Worm (Caenorhabditis elegans) whole organism, early embryonic: ENCODE results near the gene fbxb-33.

ENCODE experiments used
- B0310.2 ChIP-seq: sonication (generic microtip); optimal IDR thresholded peaks from 2 replicates; lab custom pipeline; 2016; ENCODE audit warnings: mild to moderate bottlenecking, missing genetic modification characterization, missing compliant biosample characterization
- F13C5.2 ChIP-seq: sonication (generic microtip); optimal IDR thresholded peaks from 2 replicates; lab custom pipeline; 2017; ENCODE audit warnings: mild to moderate bottlenecking, missing genetic modification characterization, inconsistent platforms, missing compliant biosample characterization
- aly-1 ChIP-seq: sonication (generic microtip); optimal IDR thresholded peaks from 2 replicates; lab custom pipeline; 2016; ENCODE audit warnings: missing genetic modification characterization, missing compliant biosample characterization
- ama-1 ChIP-seq: fragments of 150-350 bp; optimal IDR thresholded peaks from 2 replicates; lab custom pipeline; 2014
- ceh-13 ChIP-seq: fragments of 200-800 bp; sonication (Bioruptor generic); optimal IDR thresholded peaks from 2 replicates; lab custom pipeline; 2018; ENCODE audit warnings: mild to moderate bottlenecking, missing genetic modification characterization, missing compliant biosample characterization
- ceh-36 ChIP-seq: sonication (generic microtip); optimal IDR thresholded peaks from 2 replicates; lab custom pipeline; 2016; ENCODE audit warnings: missing genetic modification characterization, inconsistent platforms, missing compliant biosample characterization
- ets-7 ChIP-seq: sonication (generic microtip); optimal IDR thresholded peaks from 2 replicates; lab custom pipeline; 2016; ENCODE audit warnings: missing genotype, missing genetic modification characterization, missing compliant biosample characterization
- flt-1 ChIP-seq: fragments of 200-800 bp; sonication (Bioruptor generic); IDR thresholded peaks from 2 replicates; pipeline ENCODE4 v1.3.6; 2022; ENCODE audit warnings: missing genetic modification characterization, missing compliant biosample characterization
- hmbx-1 ChIP-seq: sonication (generic microtip); optimal IDR thresholded peaks from 2 replicates; lab custom pipeline; 2016; ENCODE audit warnings: mild to moderate bottlenecking, missing genetic modification characterization, missing compliant biosample characterization
- hmg-4 ChIP-seq: fragments of 200-800 bp; sonication (Bioruptor generic); optimal IDR thresholded peaks from 2 replicates; lab custom pipeline; 2018; ENCODE audit warnings: mild to moderate bottlenecking, missing genetic modification characterization, missing compliant biosample characterization
- hnd-1 ChIP-seq: sonication (generic microtip); optimal IDR thresholded peaks from 2 replicates; lab custom pipeline; 2016; ENCODE audit warnings: missing genetic modification characterization, missing compliant biosample characterization
- pes-1 ChIP-seq: fragments of 200-800 bp; sonication (Bioruptor generic); IDR thresholded peaks from 2 replicates; pipeline ENCODE4 v1.3.6; 2022; ENCODE audit warnings: missing genetic modification reagents, missing genetic modification characterization, missing compliant biosample characterization
- scrt-1 ChIP-seq: fragments of 200-800 bp; sonication (Bioruptor generic); IDR thresholded peaks from 2 replicates; pipeline ENCODE4 v1.3.6; 2022; ENCODE audit warnings: missing genetic modification characterization, missing compliant biosample characterization
- sea-1 ChIP-seq: fragments of 200-800 bp; sonication (Bioruptor generic); conservative IDR thresholded peaks from 2 replicates; pipeline ENCODE4 v1.3.6; 2022; ENCODE audit warnings: missing genetic modification characterization, missing compliant biosample characterization
- tbx-11 ChIP-seq: fragments of 200-800 bp; sonication (Bioruptor generic); IDR thresholded peaks from 2 replicates; pipeline ENCODE4 v1.3.6; 2022; ENCODE audit warnings: missing genetic modification characterization, missing compliant biosample characterization
- tbx-37 ChIP-seq: fragments of 200-800 bp; sonication (Bioruptor generic); conservative IDR thresholded peaks from 2 replicates; pipeline ENCODE4 v1.3.6; 2022; ENCODE audit warnings: missing genetic modification reagents, missing genetic modification characterization, missing compliant biosample characterization
- tra-4 ChIP-seq: sonication (generic microtip); optimal IDR thresholded peaks from 2 replicates; lab custom pipeline; 2017; ENCODE audit warnings: missing genetic modification characterization, missing compliant biosample characterization

Gene fbxb-33

DNA sequence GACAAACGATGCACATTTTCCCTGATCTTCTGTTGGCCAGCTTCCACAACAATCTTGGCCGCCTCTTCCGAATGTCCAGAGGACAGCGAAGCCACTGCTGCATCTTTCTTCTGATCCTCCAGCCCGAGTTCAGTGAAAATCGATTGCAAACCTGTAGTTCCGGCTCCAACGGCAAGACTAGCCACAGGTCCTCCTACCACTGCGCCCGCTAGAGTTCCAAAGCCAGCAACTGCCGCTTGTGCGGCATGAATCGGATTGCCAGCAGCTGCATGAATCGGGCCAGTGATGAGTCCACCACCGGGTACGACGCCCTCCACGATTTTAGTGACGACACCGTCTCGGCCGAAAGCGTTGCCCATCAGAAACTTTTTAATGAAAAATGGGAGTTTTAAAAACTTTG is 41.1 kb downstream of the fbxb-33 start, which contains the start of gene ifas-1:
Gene ifas-1 (minus strand): TSS at position 387 of the 400 bp plus-strand sequence.
- TF ChIP-seq tra-4 (tag; lab: Kevin White, UChicago) (no peak), ceh-36 (tag; lab: Kevin White, UChicago) (no peak), aly-1 (tag; lab: Kevin White, UChicago) (no peak), hmbx-1 (tag; lab: Kevin White, UChicago) (no peak), F13C5.2 (tag; lab: Kevin White, UChicago) (no peak), hnd-1 (tag; lab: Kevin White, UChicago) (no peak), ama-1 (lab: Kevin White, UChicago) (no peak), pes-1 (GFP tag; lab: Robert Waterston, UW) (no peak), B0310.2 (tag; lab: Kevin White, UChicago) (no peak), ets-7 (tag; lab: Kevin White, UChicago) (no peak), tbx-11 (GFP tag; lab: Robert Waterston, UW) (no peak), hmg-4 (GFP tag; lab: Kevin White, UChicago) (no peak), tbx-37 (GFP tag; lab: Robert Waterston, UW) (no peak), flt-1 (no peak), sea-1 (GFP tag; lab: Robert Waterston, UW) (no peak), scrt-1 (no peak), ceh-13 (GFP tag; lab: Kevin White, UChicago) (no peak)

DNA sequence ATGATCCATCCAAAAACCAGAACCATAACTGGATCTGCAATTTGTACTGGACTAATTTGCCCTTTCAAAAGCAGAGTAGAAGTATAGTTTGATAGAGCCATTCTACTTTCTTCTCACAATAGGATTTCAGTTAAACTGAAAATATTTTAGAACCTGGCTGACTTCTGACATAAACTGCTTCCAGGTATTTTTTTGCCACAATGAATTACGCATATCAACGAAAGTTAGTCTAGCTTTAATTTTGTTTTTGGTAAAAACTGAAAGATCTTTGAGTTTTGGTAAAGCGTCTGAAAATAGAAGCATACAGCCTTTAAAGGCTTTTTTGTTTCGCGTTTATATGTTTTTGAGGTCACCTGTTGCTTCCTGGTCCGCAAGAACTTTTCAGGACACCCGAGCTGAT is 43.4 kb downstream of the fbxb-33 start, which contains the start of gene srx-101:
Gene srx-101 (minus strand): TSS at position 101 of the 400 bp plus-strand sequence.
- TF ChIP-seq tbx-11 (GFP tag; lab: Robert Waterston, UW) (no peak), tra-4 (tag; lab: Kevin White, UChicago) (no peak), ets-7 (tag; lab: Kevin White, UChicago) (no peak), B0310.2 (tag; lab: Kevin White, UChicago) (no peak), flt-1 (no peak)

DNA sequence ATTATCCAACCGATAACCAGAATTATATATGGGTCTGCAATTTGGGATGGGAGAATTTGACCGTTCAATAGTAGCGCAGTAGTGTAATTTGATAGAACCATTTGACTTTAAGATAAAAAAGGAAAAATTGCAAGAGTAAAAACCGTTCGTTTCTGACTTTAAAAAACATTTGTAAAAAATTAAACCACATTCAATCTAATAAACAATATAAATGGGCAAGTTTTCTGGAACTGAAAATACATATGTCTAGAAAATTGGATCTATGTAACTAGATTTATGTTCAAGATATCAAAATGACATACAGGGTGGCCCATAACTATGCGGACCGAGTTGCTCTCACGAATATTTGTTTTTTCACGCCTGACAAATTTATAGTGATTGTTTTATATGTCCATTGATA is 47.5 kb downstream of the fbxb-33 start, which contains the start of gene srx-102:
Gene srx-102 (minus strand): TSS at position 101 of the 400 bp plus-strand sequence.
- TF ChIP-seq pes-1 (GFP tag; lab: Robert Waterston, UW) = no peak
